Fruit fly (Drosophila melanogaster): ENCODE measurements around the gene pum.

pum gene

DNA sequence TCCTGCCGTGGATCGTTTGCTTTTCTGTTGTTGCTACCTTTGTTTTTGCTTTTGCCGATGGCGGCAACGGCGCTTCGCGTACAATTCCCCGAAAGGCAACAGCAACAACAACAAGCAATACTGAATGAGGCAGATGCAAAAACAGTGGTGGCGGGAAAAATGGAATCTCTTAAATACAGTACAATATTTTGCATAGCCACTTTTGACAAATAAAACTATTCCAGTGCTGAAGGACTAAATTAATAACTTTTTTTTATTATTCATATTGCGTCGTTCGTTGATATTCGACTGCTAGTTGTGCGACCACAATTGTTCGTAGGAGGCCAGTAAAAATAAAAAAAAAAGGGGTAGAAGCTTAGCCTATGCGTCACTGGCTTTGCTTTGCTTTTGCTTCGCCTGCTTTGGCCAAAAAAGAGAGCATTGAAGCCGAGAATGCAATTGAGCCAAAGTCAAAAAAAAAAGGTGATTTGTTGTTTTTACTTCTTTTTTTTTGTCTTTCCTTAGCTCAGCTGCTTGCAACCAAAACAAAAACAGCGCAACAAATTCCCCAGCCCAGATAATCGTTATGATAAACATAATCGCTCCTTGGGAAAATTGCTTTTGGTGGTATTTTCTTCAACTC, 205.6 kb downstream of the pum start (continued):
- peak; percentile 86 for TF ChIP-seq CG3847 (GFP tag; IDR thresholded peaks at IDR 0.05)
- peak; percentile 78 for TF ChIP-seq tio (GFP tag; optimal IDR thresholded peaks at IDR 0.05)
- peak; percentile 91 for TF ChIP-seq sisA (GFP tag; IDR thresholded peaks at IDR 0.05)
- peak; percentile 70 for TF ChIP-seq CG18011 (GFP tag; optimal IDR thresholded peaks at IDR 0.05)
- TF ChIP-seq fd3F (GFP tag; optimal IDR thresholded peaks at IDR 0.05), result peak; percentile 86
- peak; percentile 38 for TF ChIP-seq Ets97D (GFP tag; optimal IDR thresholded peaks at IDR 0.05)
- TF ChIP-seq CG4360 (GFP tag; IDR thresholded peaks at IDR 0.05), result peak; percentile 92
- TF ChIP-seq cad (GFP tag; optimal IDR thresholded peaks at IDR 0.05), result no peak
- peak; percentile 88 for TF ChIP-seq CG7372 (GFP tag; IDR thresholded peaks at IDR 0.05)
- TF ChIP-seq CG9797 (GFP tag; optimal IDR thresholded peaks at IDR 0.05), result no peak
- TF ChIP-seq kni (GFP tag; optimal IDR thresholded peaks at IDR 0.05), result no peak
- TF ChIP-seq dysf (GFP tag; IDR thresholded peaks at IDR 0.05), result peak; percentile 93
- TF ChIP-seq NK7.1 (GFP tag; optimal IDR thresholded peaks at IDR 0.05), result peak; percentile 78
- peak; percentile 45 for TF ChIP-seq CG31388 (GFP tag; optimal IDR thresholded peaks at IDR 0.05)
- TF ChIP-seq Gug (GFP tag; IDR thresholded peaks at IDR 0.05), result peak; percentile 86
- peak; percentile 85 for TF ChIP-seq pho (GFP tag; optimal IDR thresholded peaks at IDR 0.05)
- peak; percentile 94 for TF ChIP-seq Ptx1 (GFP tag; IDR thresholded peaks at IDR 0.05)
- TF ChIP-seq CG1529 (GFP tag; optimal IDR thresholded peaks at IDR 0.05), result peak; percentile 87
- TF ChIP-seq row (GFP tag; IDR thresholded peaks at IDR 0.05), result peak; percentile 90
- TF ChIP-seq CG9876 (GFP tag; optimal IDR thresholded peaks at IDR 0.05), result no peak
- TF ChIP-seq CG14441 (GFP tag; IDR thresholded peaks at IDR 0.05), result peak; percentile 91
- TF ChIP-seq CG12155 (GFP tag; optimal IDR thresholded peaks at IDR 0.05), result peak; percentile 79
- TF ChIP-seq al (GFP tag; IDR thresholded peaks at IDR 0.05), result peak; percentile 76
- peak; percentile 97 for TF ChIP-seq Med (GFP tag)
- TF ChIP-seq hkb (optimal IDR thresholded peaks at IDR 0.05), result no peak
- peak; percentile 96 for TF ChIP-seq hkb (GFP tag; IDR thresholded peaks at IDR 0.05)
- TF ChIP-seq CG15514 (GFP tag; optimal IDR thresholded peaks at IDR 0.05), result peak; percentile 75
- peak; percentile 8 for TF ChIP-seq sima (GFP tag; optimal IDR thresholded peaks at IDR 0.05)
- TF ChIP-seq cwo (GFP tag; optimal IDR thresholded peaks at IDR 0.05), result peak; percentile 83
- TF ChIP-seq danr (GFP tag; IDR thresholded peaks at IDR 0.05), result peak; percentile 80
- TF ChIP-seq CG8290 (GFP tag; optimal IDR thresholded peaks at IDR 0.05), result peak; percentile 53
- TF ChIP-seq CG8290 (tag; optimal IDR thresholded peaks at IDR 0.05), result peak in 1 of 2 experiments; percentile 81
- TF ChIP-seq run (tag; optimal IDR thresholded peaks at IDR 0.05), result peak; percentile 79
- TF ChIP-seq peb (GFP tag; IDR thresholded peaks at IDR 0.05), result peak; percentile 84
- TF ChIP-seq bsh (GFP tag; optimal IDR thresholded peaks at IDR 0.05), result peak; percentile 89 to 99
- TF ChIP-seq Side (GFP tag; optimal IDR thresholded peaks at IDR 0.05), result peak; percentile 85
- TF ChIP-seq chn (GFP tag; optimal IDR thresholded peaks at IDR 0.05), result peak; percentile 85
- peak; percentile 65 for TF ChIP-seq Mes4 (GFP tag; optimal IDR thresholded peaks at IDR 0.05)
- TF ChIP-seq HHEX (GFP tag; optimal IDR thresholded peaks at IDR 0.05), result peak; percentile 88
- no peak for TF ChIP-seq CG15696 (tag; optimal IDR thresholded peaks at IDR 0.05)
- TF ChIP-seq jing (GFP tag; optimal IDR thresholded peaks at IDR 0.05), result peak; percentile 73
- peak; percentile 67 for TF ChIP-seq Spps (tag; optimal IDR thresholded peaks at IDR 0.05)
- peak; percentile 71 for TF ChIP-seq CG3838 (GFP tag; optimal IDR thresholded peaks at IDR 0.05)
- TF ChIP-seq da (GFP tag; optimal IDR thresholded peaks at IDR 0.05), result no peak
- TF ChIP-seq CG12071 (GFP tag; optimal IDR thresholded peaks at IDR 0.05), result peak; percentile 86
- TF ChIP-seq Lim3 (GFP tag; IDR thresholded peaks at IDR 0.05), result peak; percentile 83
- TF ChIP-seq Max (GFP tag; optimal IDR thresholded peaks at IDR 0.05), result peak; percentile 77
- TF ChIP-seq GATAe (GFP tag; conservative IDR thresholded peaks at IDR 0.05), result peak; percentile 30; the same call in 1 of the 2 replicates
- TF ChIP-seq CG7987 (GFP tag; optimal IDR thresholded peaks at IDR 0.05), result peak; percentile 77
- peak; percentile 59 for TF ChIP-seq MTF-1 (GFP tag; optimal IDR thresholded peaks at IDR 0.05; ENCODE audit: borderline replicate concordance)
- peak; percentile 39 for TF ChIP-seq exex (tag; optimal IDR thresholded peaks at IDR 0.05)
